Worm (Caenorhabditis elegans): ENCODE measurements around the gene T04C9.3.

T04C9.3 gene

ce11 chrIII:6030483-6030882, 45.0 kb downstream of the T04C9.3 start, which contains the start of gene ZK328.6:
ZK328.6 (minus strand) TSS chrIII:6030583.
- no peak for TF ChIP-seq fkh-10 (GFP tag; optimal IDR thresholded peaks at IDR 0.05)
- TF ChIP-seq zip-5 (tag; optimal IDR thresholded peaks at IDR 0.05) = no peak
- TF ChIP-seq ceh-30 (tag; optimal IDR thresholded peaks at IDR 0.05) = no peak
- TF ChIP-seq ceh-19 (GFP tag; optimal IDR thresholded peaks at IDR 0.05) = no peak
- TF ChIP-seq madf-2 (tag; optimal IDR thresholded peaks at IDR 0.05) = no peak
- no peak for TF ChIP-seq elt-4 (tag; optimal IDR thresholded peaks at IDR 0.05)
- TF ChIP-seq fax-1 (tag; optimal IDR thresholded peaks at IDR 0.05) = no peak
- TF ChIP-seq elt-2 (tag; optimal IDR thresholded peaks at IDR 0.05) = no peak
- TF ChIP-seq syd-9 (tag; optimal IDR thresholded peaks at IDR 0.05) = no peak
- no peak for TF ChIP-seq ceh-6 (GFP tag; optimal IDR thresholded peaks at IDR 0.05)
- no peak for TF ChIP-seq K09A11.1 (tag; optimal IDR thresholded peaks at IDR 0.05; ENCODE audit: insufficient read depth)
- TF ChIP-seq ceh-2 (tag; optimal IDR thresholded peaks at IDR 0.05) = no peak
- no peak for TF ChIP-seq nfya-1 (tag; optimal IDR thresholded peaks at IDR 0.05)
- TF ChIP-seq dve-1 (tag; optimal IDR thresholded peaks at IDR 0.05) = no peak

Measured in whole organism, late embryonic.